Fruit fly (Drosophila melanogaster): ENCODE measurements around the gene CG32267.

DNA sequence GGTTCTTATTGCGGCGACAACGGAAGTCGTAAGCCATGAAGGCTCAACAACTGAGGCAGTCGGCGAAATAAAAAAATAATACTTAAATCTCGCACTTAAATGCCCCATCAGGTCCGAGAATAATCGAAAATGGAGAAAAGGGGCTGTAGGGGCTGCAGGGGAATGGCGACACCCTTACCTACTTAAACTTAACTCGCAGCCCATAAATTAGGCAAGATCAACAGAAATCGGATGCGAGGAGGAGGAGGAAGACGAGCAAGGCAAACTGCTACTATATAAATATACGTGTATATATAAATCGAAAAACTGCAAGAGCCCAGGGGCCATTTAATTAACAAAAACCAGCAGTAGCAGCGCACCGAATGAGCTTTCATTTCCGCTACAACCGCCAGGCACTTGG, 32.3 kb downstream of the CG32267 start:
- TF ChIP-seq psq (optimal IDR thresholded peaks at IDR 0.05), result no peak
- TF ChIP-seq Dll (optimal IDR thresholded peaks at IDR 0.05), result no peak
